Fruit fly (Drosophila melanogaster) whole organism, embryonic: ENCODE results near the gene Pka-C1.

Source experiments
- Asciz ChIP-seq: fragments of 200-800 bp; sonication (Bioruptor generic); optimal IDR thresholded peaks from 2 replicates; lab custom pipeline; 2017; ENCODE audit warnings: missing biosample characterization, mild to moderate bottlenecking, missing genetic modification characterization, missing genetic modification reagents
- Atf3 ChIP-seq: fragments of 200-800 bp; sonication (Bioruptor generic); optimal IDR thresholded peaks from 3 replicates; lab custom pipeline; 2016; ENCODE audit warnings: missing biosample characterization, missing genetic modification characterization
- CG10267 ChIP-seq: fragments of 200-800 bp; sonication (Bioruptor generic); optimal IDR thresholded peaks from 2 replicates; lab custom pipeline; 2018; ENCODE audit warnings: missing biosample characterization, mild to moderate bottlenecking, missing genetic modification characterization, moderate library complexity
- CG10959 ChIP-seq: fragments of 200-800 bp; sonication (Bioruptor generic); IDR thresholded peaks from 2 replicates; pipeline ENCODE4 v1.3.6; 2022; ENCODE audit warnings: missing biosample characterization, missing genetic modification characterization
- CG13894 ChIP-seq: fragments of 200-800 bp; sonication (Bioruptor generic); optimal IDR thresholded peaks from 3 replicates; lab custom pipeline; 2018; ENCODE audit warnings: missing biosample characterization, mild to moderate bottlenecking, missing genetic modification characterization, moderate library complexity
- CG1529 ChIP-seq: fragments of 200-800 bp; sonication (Bioruptor generic); optimal IDR thresholded peaks from 3 replicates; lab custom pipeline; 2018; ENCODE audit warnings: missing biosample characterization, missing genetic modification characterization
- CG17385 ChIP-seq: fragments of 200-800 bp; sonication (Bioruptor generic); optimal IDR thresholded peaks from 3 replicates; lab custom pipeline; 2018; ENCODE audit warnings: missing biosample characterization, mild to moderate bottlenecking, missing genetic modification characterization
- CG2199 ChIP-seq: fragments of 200-800 bp; sonication (Bioruptor generic); IDR thresholded peaks from 3 replicates; pipeline ENCODE4 v1.3.6; 2022; ENCODE audit warnings: missing biosample characterization, missing genetic modification characterization
- CG2712 ChIP-seq: fragments of 200-800 bp; optimal IDR thresholded peaks from 3 replicates; lab custom pipeline; 2019; ENCODE audit warnings: missing biosample characterization, mild to moderate bottlenecking, missing genetic modification characterization, moderate library complexity
- CG31224 ChIP-seq: fragments of 200-800 bp; sonication (Bioruptor generic); IDR thresholded peaks from 2 replicates; pipeline ENCODE4 v1.3.6; 2022; ENCODE audit warnings: missing biosample characterization, missing genetic modification characterization
- CG3163 ChIP-seq: fragments of 200-800 bp; sonication (Bioruptor generic); optimal IDR thresholded peaks from 3 replicates; lab custom pipeline; 2016; ENCODE audit warnings: missing biosample characterization, missing genetic modification characterization
- CG32772 ChIP-seq: fragments of 200-800 bp; sonication (Bioruptor generic); IDR thresholded peaks from 2 replicates; pipeline ENCODE4 v1.3.6; 2022; ENCODE audit warnings: missing biosample characterization, missing genetic modification characterization
- CG34376 ChIP-seq: fragments of 200-800 bp; sonication (Bioruptor generic); optimal IDR thresholded peaks from 2 replicates; lab custom pipeline; 2018; ENCODE audit warnings: missing biosample characterization, mild to moderate bottlenecking, missing genetic modification characterization
- CG4360 ChIP-seq: fragments of 200-800 bp; sonication (Bioruptor generic); IDR thresholded peaks from 2 replicates; pipeline ENCODE4 v1.3.6; 2022; ENCODE audit warnings: missing biosample characterization, missing genetic modification characterization
- CG6654 ChIP-seq: fragments of 200-800 bp; sonication (Bioruptor generic); optimal IDR thresholded peaks from 2 replicates; lab custom pipeline; 2017; ENCODE audit warnings: missing biosample characterization, mild to moderate bottlenecking, missing genetic modification characterization
- CG6765 ChIP-seq: fragments of 200-800 bp; sonication (Bioruptor generic); optimal IDR thresholded peaks from 3 replicates; lab custom pipeline; 2017; ENCODE audit warnings: missing biosample characterization, mild to moderate bottlenecking, missing genetic modification characterization
- CG6813 ChIP-seq: fragments of 200-800 bp; sonication (Bioruptor generic); optimal IDR thresholded peaks from 2 replicates; lab custom pipeline; 2017; ENCODE audit warnings: missing biosample characterization, missing genetic modification characterization, mild to moderate bottlenecking, moderate library complexity, missing genetic modification reagents
- CG7357 ChIP-seq: fragments of 200-800 bp; sonication (Bioruptor generic); IDR thresholded peaks from 3 replicates; pipeline ENCODE4 v1.3.6; 2022; ENCODE audit warnings: missing biosample characterization, missing genetic modification characterization
- D19A ChIP-seq: fragments of 200-800 bp; optimal IDR thresholded peaks from 3 replicates; lab custom pipeline; 2019; ENCODE audit warnings: missing biosample characterization, mild to moderate bottlenecking, missing genetic modification characterization, moderate library complexity
- Deaf1 ChIP-seq: fragments of 200-800 bp; optimal IDR thresholded peaks from 3 replicates; lab custom pipeline; 2019; ENCODE audit warnings: missing biosample characterization, mild to moderate bottlenecking, missing genetic modification characterization, moderate library complexity
- Elba2 ChIP-seq: fragments of 200-800 bp; sonication (Bioruptor generic); optimal IDR thresholded peaks from 3 replicates; lab custom pipeline; 2016; ENCODE audit warnings: missing biosample characterization, missing genetic modification characterization
- Fer3 ChIP-seq: fragments of 200-800 bp; sonication (Bioruptor generic); optimal IDR thresholded peaks from 2 replicates; lab custom pipeline; 2018; ENCODE audit warnings: missing biosample characterization, mild to moderate bottlenecking, missing genetic modification characterization, moderate library complexity
- HLH3B ChIP-seq: fragments of 200-800 bp; sonication (Bioruptor generic); IDR thresholded peaks from 2 replicates; pipeline ENCODE4 v1.3.6; 2022; ENCODE audit warnings: missing biosample characterization, missing genetic modification characterization
- Hr51 ChIP-seq, 2 experiments: fragments of 200-800 bp; sonication (Bioruptor generic); optimal IDR thresholded peaks; 2 replicates in 1 of 2; 3 replicates in 1 of 2; lab custom pipeline; 2016 to 2018; ENCODE audit warnings: missing biosample characterization in 2 of 2, missing genetic modification characterization in 2 of 2, mild to moderate bottlenecking in 1 of 2, moderate library complexity in 1 of 2
- MESR4 ChIP-seq: fragments of 200-800 bp; sonication (Bioruptor generic); optimal IDR thresholded peaks from 2 replicates; lab custom pipeline; 2018; ENCODE audit warnings: missing biosample characterization, mild to moderate bottlenecking, missing genetic modification characterization, moderate library complexity
- Max ChIP-seq: fragments of 200-800 bp; sonication (Bioruptor generic); optimal IDR thresholded peaks from 2 replicates; lab custom pipeline; 2016; ENCODE audit warnings: missing biosample characterization, mild to moderate bottlenecking, missing genetic modification characterization
- Med ChIP-seq: fragments of 200-800 bp; sonication (Bioruptor generic); peaks from one replicate; lab custom pipeline; 2016; ENCODE audit warnings: missing biosample characterization, missing genetic modification characterization, mild to moderate bottlenecking, inconsistent platforms, moderate library complexity
- Nf-YA ChIP-seq: fragments of 200-800 bp; sonication (Bioruptor generic); IDR thresholded peaks from 2 replicates; pipeline ENCODE4 v1.3.6; 2022; ENCODE audit warnings: missing biosample characterization, missing genetic modification characterization
- PHDP ChIP-seq: fragments of 200-800 bp; sonication (Bioruptor generic); optimal IDR thresholded peaks from 3 replicates; lab custom pipeline; 2018; ENCODE audit warnings: missing biosample characterization, mild to moderate bottlenecking, missing genetic modification characterization, moderate library complexity
- Rx ChIP-seq: fragments of 200-800 bp; sonication (Bioruptor generic); IDR thresholded peaks from 2 replicates; pipeline ENCODE4 v1.3.6; 2022; ENCODE audit warnings: missing biosample characterization, missing genetic modification characterization
- TFAM ChIP-seq: fragments of 200-800 bp; sonication (Bioruptor generic); optimal IDR thresholded peaks from 2 replicates; lab custom pipeline; 2017; ENCODE audit warnings: missing biosample characterization, missing genetic modification characterization, inconsistent platforms
- Xbp1 ChIP-seq: fragments of 200-800 bp; sonication (Bioruptor generic); optimal IDR thresholded peaks from 3 replicates; lab custom pipeline; 2016; ENCODE audit warnings: missing biosample characterization, mild to moderate bottlenecking, missing genetic modification characterization
- abd-A ChIP-seq: fragments of 200-800 bp; sonication (Bioruptor generic); optimal IDR thresholded peaks from 3 replicates; lab custom pipeline; 2019; ENCODE audit warnings: missing biosample characterization, mild to moderate bottlenecking, missing genetic modification characterization, moderate library complexity
- amos ChIP-seq: fragments of 200-800 bp; sonication (Bioruptor generic); IDR thresholded peaks from 2 replicates; pipeline ENCODE4 v1.3.6; 2022; ENCODE audit warnings: missing biosample characterization, missing genetic modification characterization; ENCODE audit not compliant: partially characterized antibody
- ase ChIP-seq: fragments of 200-800 bp; sonication (Bioruptor generic); IDR thresholded peaks from 3 replicates; pipeline ENCODE4 v1.3.6; 2022; ENCODE audit warnings: missing biosample characterization, missing genetic modification characterization
- chinmo ChIP-seq: fragments of 200-800 bp; sonication (Bioruptor generic); IDR thresholded peaks from 4 replicates; pipeline ENCODE4 v1.3.6; 2022; ENCODE audit warnings: missing biosample characterization, missing genetic modification characterization; ENCODE audit not compliant: partially characterized antibody
- exex ChIP-seq: fragments of 200-800 bp; sonication (Bioruptor generic); optimal IDR thresholded peaks from 4 replicates; lab custom pipeline; 2018; ENCODE audit warnings: missing biosample characterization, mild to moderate bottlenecking, missing genetic modification characterization, moderate library complexity
- ftz-f1 ChIP-seq: fragments of 200-800 bp; sonication (Bioruptor generic); optimal IDR thresholded peaks from 2 replicates; lab custom pipeline; 2016; ENCODE audit warnings: missing biosample characterization, missing genetic modification characterization
- hkb ChIP-seq, 2 experiments: fragments of 200-800 bp in 1 of 2; fragments of >200 bp in 1 of 2; sonication (Bioruptor generic) in 1 of 2; IDR thresholded peaks in 1 of 2; optimal IDR thresholded peaks in 1 of 2; 2 replicates each; pipeline versions ENCODE4 v1.3.6 to Lab custom; 2017 to 2022; ENCODE audit warnings: missing biosample characterization in 1 of 2, missing genetic modification characterization in 1 of 2
- ind ChIP-seq: fragments of 200-800 bp; sonication (Bioruptor generic); optimal IDR thresholded peaks from 3 replicates; lab custom pipeline; 2016; ENCODE audit warnings: missing biosample characterization, missing genetic modification characterization
- jigr1 ChIP-seq: fragments of 200-800 bp; sonication (Bioruptor generic); IDR thresholded peaks from 3 replicates; pipeline ENCODE4 v1.3.6; 2022; ENCODE audit warnings: missing biosample characterization, missing genetic modification characterization
- nom ChIP-seq: fragments of 200-800 bp; sonication (Bioruptor generic); optimal IDR thresholded peaks from 2 replicates; lab custom pipeline; 2017; ENCODE audit warnings: missing biosample characterization, missing genetic modification characterization, mild to moderate bottlenecking, moderate library complexity, missing genetic modification reagents
- pho ChIP-seq: fragments of 200-800 bp; sonication (Bioruptor generic); optimal IDR thresholded peaks from 2 replicates; lab custom pipeline; 2016; ENCODE audit warnings: missing biosample characterization, missing genetic modification characterization
- schlank ChIP-seq: fragments of 200-800 bp; sonication (Bioruptor generic); optimal IDR thresholded peaks from 2 replicates; lab custom pipeline; 2018; ENCODE audit warnings: missing biosample characterization, mild to moderate bottlenecking, missing genetic modification characterization
- sim ChIP-seq: fragments of 200-800 bp; sonication (Bioruptor generic); IDR thresholded peaks from 2 replicates; pipeline ENCODE4 v1.3.6; 2022; ENCODE audit warnings: missing biosample characterization, missing genetic modification characterization
- sisA ChIP-seq: fragments of 200-800 bp; sonication (Bioruptor generic); IDR thresholded peaks from 2 replicates; pipeline ENCODE4 v1.3.6; 2022; ENCODE audit warnings: missing biosample characterization, missing genetic modification characterization
- slbo ChIP-seq: fragments of 200-800 bp; sonication (Bioruptor generic); IDR thresholded peaks from 2 replicates; pipeline ENCODE4 v1.3.6; 2022; ENCODE audit warnings: missing biosample characterization, missing genetic modification characterization
- sob ChIP-seq: fragments of 200-800 bp; sonication (Bioruptor generic); IDR thresholded peaks from 2 replicates; pipeline ENCODE4 v1.3.6; 2022; ENCODE audit warnings: missing biosample characterization, missing genetic modification characterization
- tna ChIP-seq: fragments of 200-800 bp; sonication (Bioruptor generic); IDR thresholded peaks from 2 replicates; pipeline ENCODE4 v1.3.6; 2022; ENCODE audit warnings: missing biosample characterization, missing genetic modification characterization; ENCODE audit not compliant: partially characterized antibody
- zen2 ChIP-seq: fragments of 200-800 bp; sonication (Bioruptor generic); IDR thresholded peaks from 3 replicates; pipeline ENCODE4 v1.3.6; 2022; ENCODE audit warnings: missing biosample characterization, missing genetic modification characterization; ENCODE audit not compliant: partially characterized antibody

Gene Pka-C1

dm6 chr2L:9705872-9706317 lies 6.8 kb upstream of the Pka-C1 start, which contains the start of gene CG31710 (continued):
- TF ChIP-seq hkb (optimal IDR thresholded peaks at IDR 0.05; lab: Kevin White, UChicago), result no peak
- peak; percentile 56; the same call in 1 of the 2 replicates for TF ChIP-seq hkb (GFP tag; IDR thresholded peaks at IDR 0.05; lab: Robert Waterston, UW)
- TF ChIP-seq TFAM (GFP tag; lab: Kevin White, UChicago), result no peak
- peak; percentile 0 for TF ChIP-seq exex
- TF ChIP-seq Nf-YA (GFP tag; lab: Robert Waterston, UW), result no peak
- TF ChIP-seq slbo (GFP tag; lab: Robert Waterston, UW), result no peak
- TF ChIP-seq schlank (tag; lab: Kevin White, UChicago), result no peak
- peak; percentile 22 for TF ChIP-seq CG17385
- no peak for TF ChIP-seq Hr51 (GFP tag; optimal IDR thresholded peaks at IDR 0.05; lab: Kevin White, UChicago)
- TF ChIP-seq pho (GFP tag; lab: Kevin White, UChicago), result no peak
- TF ChIP-seq CG13894, result no peak
- TF ChIP-seq PHDP (tag; lab: Kevin White, UChicago), result peak; percentile 28
- peak; percentile 82 for TF ChIP-seq Med (GFP tag; lab: Kevin White, UChicago)
- peak; percentile 32 for TF ChIP-seq Max (GFP tag; lab: Kevin White, UChicago)
- no peak for TF ChIP-seq CG10959 (GFP tag; lab: Robert Waterston, UW)
- TF ChIP-seq CG1529 (GFP tag; lab: Kevin White, UChicago), result no peak
- TF ChIP-seq nom (GFP tag; lab: Kevin White, UChicago), result peak; percentile 40
- TF ChIP-seq tna (GFP tag; lab: Robert Waterston, UW), result 0 out of 2 replicates have a peak, but pooled peaks have one; percentile 41
- TF ChIP-seq Atf3 (GFP tag; lab: Kevin White, UChicago), result no peak
- no peak for TF ChIP-seq Elba2 (GFP tag; lab: Kevin White, UChicago)
- peak; percentile 15 for TF ChIP-seq CG6765 (GFP tag; lab: Kevin White, UChicago)
- no peak for TF ChIP-seq CG10267 (tag; lab: Kevin White, UChicago)
- TF ChIP-seq CG34376 (GFP tag; lab: Kevin White, UChicago), result peak; percentile 20
- TF ChIP-seq CG6813 (GFP tag; lab: Kevin White, UChicago), result no peak
- no peak for TF ChIP-seq jigr1 (GFP tag; lab: Robert Waterston, UW)
- peak; percentile 59; the same call in 1 of the 3 replicates for TF ChIP-seq CG2199 (GFP tag; lab: Robert Waterston, UW)
- TF ChIP-seq ind (GFP tag; lab: Kevin White, UChicago), result no peak
- no peak for TF ChIP-seq CG32772
- TF ChIP-seq CG4360 (GFP tag; lab: Robert Waterston, UW), result no peak
- no peak for TF ChIP-seq Fer3 (tag; lab: Kevin White, UChicago)
- TF ChIP-seq CG6654, result no peak
- TF ChIP-seq sob (GFP tag; lab: Robert Waterston, UW), result peak; percentile 28; the same call in 1 of the 2 replicates
- no peak for TF ChIP-seq Deaf1 (tag; lab: Kevin White, UChicago)
- peak; percentile 60 for TF ChIP-seq abd-A
- no peak for TF ChIP-seq CG7357 (GFP tag; lab: Robert Waterston, UW)
- TF ChIP-seq Rx (GFP tag; lab: Robert Waterston, UW), result no peak
- peak; percentile 11 for TF ChIP-seq MESR4 (GFP tag; lab: Kevin White, UChicago)
- TF ChIP-seq ftz-f1 (GFP tag; lab: Kevin White, UChicago), result no peak
- TF ChIP-seq Asciz (GFP tag; lab: Kevin White, UChicago), result peak; percentile 8
- TF ChIP-seq CG31224, result no peak
- TF ChIP-seq amos (GFP tag; lab: Robert Waterston, UW), result peak; percentile 34; the same call in 1 of the 2 replicates
- no peak for TF ChIP-seq Xbp1 (GFP tag; lab: Kevin White, UChicago)
- no peak for TF ChIP-seq HLH3B (GFP tag; lab: Robert Waterston, UW)
- TF ChIP-seq chinmo (GFP tag; lab: Robert Waterston, UW), result peak; percentile 77; the same call in 1 of the 4 replicates
- no peak for TF ChIP-seq CG3163 (GFP tag; lab: Kevin White, UChicago)
- peak; percentile 16 for TF ChIP-seq CG2712
- no peak for TF ChIP-seq D19A
- TF ChIP-seq ase (GFP tag; lab: Robert Waterston, UW), result no peak
- no peak for TF ChIP-seq sisA (GFP tag; lab: Robert Waterston, UW)
- no peak for TF ChIP-seq zen2 (GFP tag; lab: Robert Waterston, UW)
- peak; percentile 29; the same call in 1 of the 2 replicates for TF ChIP-seq sim (GFP tag; lab: Robert Waterston, UW)
